Fruit fly (Drosophila melanogaster): ENCODE data around the gene CG14641.
"Not testable (repeated sequence)": the region's sequence is repeated elsewhere in the genome, so short reads cannot be mapped to it uniquely, and the experiment has no call there.

Gene CG14641

DNA sequence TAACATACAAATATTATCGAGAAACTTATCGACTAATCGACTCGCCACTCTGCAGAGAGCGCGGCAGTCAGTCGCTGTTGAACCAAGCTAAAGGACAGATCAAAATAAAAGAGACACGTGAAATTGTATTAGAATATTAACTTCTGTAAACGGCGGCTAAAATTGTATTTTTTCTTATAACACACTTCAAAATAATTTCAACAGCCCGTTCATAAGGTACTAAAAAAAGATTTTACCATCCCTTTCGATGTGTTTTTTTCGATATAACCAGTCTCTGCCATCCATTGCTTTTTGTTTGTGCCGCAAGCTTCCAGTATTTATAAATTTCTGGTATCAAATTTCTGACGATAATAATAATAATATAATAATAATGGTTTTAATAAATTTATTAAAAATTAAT, 20.7 kb downstream of the CG14641 start, which contains the start of gene aux:
TSS of gene aux (plus strand) at position 301 of the 400 bp plus-strand sequence.
- TF ChIP-seq Hmr (GFP tag; optimal IDR thresholded peaks at IDR 0.05); gsb (GFP tag; IDR thresholded peaks at IDR 0.05); sob (GFP tag; IDR thresholded peaks at IDR 0.05): not testable (repeated sequence)

dm6 chr3R:4197055-4197454, 35.1 kb downstream of the CG14641 start, which contains the start of gene beta-Man:
Gene beta-Man (plus strand): TSS chr3R:4197206.
- no peak for TF ChIP-seq gcm2 (GFP tag; optimal IDR thresholded peaks at IDR 0.05)
- TF ChIP-seq CG1603 (tag; optimal IDR thresholded peaks at IDR 0.05) = peak; percentile 52
- TF ChIP-seq CG5245 (GFP tag; optimal IDR thresholded peaks at IDR 0.05) = no peak
- no peak for TF ChIP-seq prd (optimal IDR thresholded peaks at IDR 0.05)
- TF ChIP-seq prd (GFP tag; IDR thresholded peaks at IDR 0.05) = no peak
- no peak for TF ChIP-seq zf30C (GFP tag; optimal IDR thresholded peaks at IDR 0.05)
- peak; percentile 4 for TF ChIP-seq CG3281 (GFP tag; optimal IDR thresholded peaks at IDR 0.05)
- TF ChIP-seq zfh2 (GFP tag; optimal IDR thresholded peaks at IDR 0.05) = no peak
- no peak for TF ChIP-seq CG3847 (GFP tag; IDR thresholded peaks at IDR 0.05)
- no peak for TF ChIP-seq Hr78 (GFP tag; optimal IDR thresholded peaks at IDR 0.05)
- no peak for TF ChIP-seq CG10462 (GFP tag; optimal IDR thresholded peaks at IDR 0.05)
- TF ChIP-seq vnd (GFP tag; IDR thresholded peaks at IDR 0.05; ENCODE audit: partially characterized antibody) = no peak
- no peak for TF ChIP-seq Lim3 (GFP tag; IDR thresholded peaks at IDR 0.05)
- TF ChIP-seq TFAM (GFP tag; optimal IDR thresholded peaks at IDR 0.05) = no peak
- no peak for TF ChIP-seq phol (tag; optimal IDR thresholded peaks at IDR 0.05)
- no peak for TF ChIP-seq H2.0 (GFP tag; IDR thresholded peaks at IDR 0.05)
- TF ChIP-seq CG3163 (GFP tag; optimal IDR thresholded peaks at IDR 0.05) = peak; percentile 9
- peak; percentile 98 for TF ChIP-seq her (GFP tag; optimal IDR thresholded peaks at IDR 0.05)
- TF ChIP-seq CG2889 (GFP tag; IDR thresholded peaks at IDR 0.05) = no peak
- no peak for TF ChIP-seq CG43689 (GFP tag; IDR thresholded peaks at IDR 0.05)
- TF ChIP-seq unc-4 (GFP tag; IDR thresholded peaks at IDR 0.05; ENCODE audit: partially characterized antibody) = peak; percentile 35; the same call in 1 of the 2 replicates
- TF ChIP-seq klu (GFP tag; IDR thresholded peaks at IDR 0.05) = no peak
- TF ChIP-seq Trl (optimal IDR thresholded peaks at IDR 0.05) = peak; percentile 28 to 41
- TF ChIP-seq Trl (GFP tag; optimal IDR thresholded peaks at IDR 0.05) = no peak
- TF ChIP-seq Ravus (GFP tag; IDR thresholded peaks at IDR 0.05) = no peak
- TF ChIP-seq wdn (GFP tag; IDR thresholded peaks at IDR 0.05) = no peak
- no peak for TF ChIP-seq CG7357 (GFP tag; IDR thresholded peaks at IDR 0.05)
- no peak for TF ChIP-seq dmrt11E (tag; optimal IDR thresholded peaks at IDR 0.05)
- no peak for TF ChIP-seq CG15601 (tag; optimal IDR thresholded peaks at IDR 0.05)
- TF ChIP-seq chinmo (GFP tag; IDR thresholded peaks at IDR 0.05; ENCODE audit: partially characterized antibody) = 0 out of 4 replicates have a peak, but pooled peaks have one; percentile 30
- no peak for TF ChIP-seq CG2875 (GFP tag; optimal IDR thresholded peaks at IDR 0.05)
- TF ChIP-seq otp (GFP tag; IDR thresholded peaks at IDR 0.05) = no peak
- no peak for TF ChIP-seq tll (GFP tag; optimal IDR thresholded peaks at IDR 0.05)
- no peak for TF ChIP-seq CG9932 (GFP tag; IDR thresholded peaks at IDR 0.05)
- TF ChIP-seq danr (GFP tag; IDR thresholded peaks at IDR 0.05) = no peak
- peak; percentile 50 for TF ChIP-seq HmgZ (tag; optimal IDR thresholded peaks at IDR 0.05)
- no peak for TF ChIP-seq H15 (GFP tag; IDR thresholded peaks at IDR 0.05)
- TF ChIP-seq CG3838 (GFP tag; optimal IDR thresholded peaks at IDR 0.05) = no peak
- peak; percentile 33 for TF ChIP-seq CG13894 (tag; optimal IDR thresholded peaks at IDR 0.05)
- TF ChIP-seq tin (GFP tag; optimal IDR thresholded peaks at IDR 0.05) = no peak
- TF ChIP-seq CG12236 (GFP tag; optimal IDR thresholded peaks at IDR 0.05) = no peak
- peak; percentile 9 for TF ChIP-seq CG9797 (GFP tag; optimal IDR thresholded peaks at IDR 0.05)
- peak; percentile 57; the same call in 1 of the 2 replicates for TF ChIP-seq MBD-R2 (GFP tag; IDR thresholded peaks at IDR 0.05)
- TF ChIP-seq repo (GFP tag; optimal IDR thresholded peaks at IDR 0.05) = no peak
- TF ChIP-seq HLH54F (GFP tag; optimal IDR thresholded peaks at IDR 0.05) = no peak
- TF ChIP-seq emc (GFP tag; optimal IDR thresholded peaks at IDR 0.05) = no peak
- no peak for TF ChIP-seq dati (GFP tag; IDR thresholded peaks at IDR 0.05)
- peak; percentile 57 for TF ChIP-seq Dref (GFP tag; IDR thresholded peaks at IDR 0.05)

Measured in whole organism, embryonic.